Fruit fly (Drosophila melanogaster) whole organism, pupa: Measurements from ENCODE around the gene CG5815.

Source experiments
- CG12605 ChIP-seq: fragments of 200-800 bp; sonication (Bioruptor generic); IDR thresholded peaks from 2 replicates; pipeline ENCODE4 v1.3.6; 2022; ENCODE audit warnings: missing biosample characterization, missing genetic modification characterization
- CG13204 ChIP-seq: fragments of 200-800 bp; sonication (Bioruptor generic); optimal IDR thresholded peaks from 2 replicates; lab custom pipeline; 2018; ENCODE audit warnings: missing biosample characterization, mild to moderate bottlenecking, missing genetic modification characterization, moderate library complexity
- CG14655 ChIP-seq: fragments of 200-800 bp; sonication (Bioruptor generic); optimal IDR thresholded peaks from 3 replicates; lab custom pipeline; 2017; ENCODE audit warnings: mild to moderate bottlenecking, missing biosample characterization, missing genetic modification reagents, missing genetic modification characterization
- CG32121 ChIP-seq: fragments of 200-800 bp; sonication (Bioruptor generic); IDR thresholded peaks from 2 replicates; pipeline ENCODE4 v1.3.6; 2022; ENCODE audit warnings: missing biosample characterization, missing genetic modification characterization
- Pif1A ChIP-seq: fragments of 200-800 bp; sonication (Bioruptor generic); optimal IDR thresholded peaks from 3 replicates; lab custom pipeline; 2016; ENCODE audit warnings: missing biosample characterization, missing genetic modification characterization

- no peak for TF ChIP-seq CG13204 (GFP tag; lab: Kevin White, UChicago)
- TF ChIP-seq CG12605 (GFP tag; lab: Robert Waterston, UW) = no peak
- TF ChIP-seq CG32121 = no peak
- TF ChIP-seq Pif1A (GFP tag; lab: Kevin White, UChicago) = no peak
- no peak for TF ChIP-seq CG14655
Measured at dm6 chr3R:27118346-27118745, 6.0 kb downstream of the CG5815 start, which contains the start of gene CG5882.
